Worm (Caenorhabditis elegans) whole organism, late embryonic: ENCODE results near the gene F58A6.1.

Source experiments
- ama-1 ChIP-seq: fragments of 150-350 bp; optimal IDR thresholded peaks from 2 replicates; lab custom pipeline; 2014
- ceh-31 ChIP-seq: sonication (generic microtip); optimal IDR thresholded peaks from 2 replicates; lab custom pipeline; 2016; ENCODE audit warnings: missing genetic modification characterization, missing compliant biosample characterization
- eyg-1 ChIP-seq: sonication (generic microtip); optimal IDR thresholded peaks from 2 replicates; lab custom pipeline; 2016; ENCODE audit warnings: missing genotype, missing genetic modification characterization, missing compliant biosample characterization
- nhr-11 ChIP-seq: fragments of 150-350 bp; optimal IDR thresholded peaks from 2 replicates; lab custom pipeline; 2014; ENCODE audit warnings: missing biosample characterization, missing genetic modification characterization
- nhr-232 ChIP-seq: sonication (generic microtip); optimal IDR thresholded peaks from 2 replicates; lab custom pipeline; 2016; ENCODE audit warnings: missing genetic modification characterization, missing compliant biosample characterization
- pha-4 ChIP-seq: fragments of 150-350 bp; optimal IDR thresholded peaks from 2 replicates; lab custom pipeline; 2018; ENCODE audit warnings: missing biosample characterization, missing genetic modification reagents, missing genetic modification characterization
- pqm-1 ChIP-seq: sonication (generic microtip); optimal IDR thresholded peaks from 2 replicates; lab custom pipeline; 2016; ENCODE audit warnings: missing genetic modification characterization, missing compliant biosample characterization
- syd-9 ChIP-seq: sonication (generic microtip); optimal IDR thresholded peaks from 2 replicates; lab custom pipeline; 2016; ENCODE audit warnings: mild to moderate bottlenecking, missing genetic modification characterization, moderate library complexity, missing compliant biosample characterization
- unc-55 ChIP-seq: sonication (generic microtip); optimal IDR thresholded peaks from 2 replicates; lab custom pipeline; 2017; ENCODE audit warnings: missing biosample characterization, missing genetic modification reagents, missing genetic modification characterization

DNA sequence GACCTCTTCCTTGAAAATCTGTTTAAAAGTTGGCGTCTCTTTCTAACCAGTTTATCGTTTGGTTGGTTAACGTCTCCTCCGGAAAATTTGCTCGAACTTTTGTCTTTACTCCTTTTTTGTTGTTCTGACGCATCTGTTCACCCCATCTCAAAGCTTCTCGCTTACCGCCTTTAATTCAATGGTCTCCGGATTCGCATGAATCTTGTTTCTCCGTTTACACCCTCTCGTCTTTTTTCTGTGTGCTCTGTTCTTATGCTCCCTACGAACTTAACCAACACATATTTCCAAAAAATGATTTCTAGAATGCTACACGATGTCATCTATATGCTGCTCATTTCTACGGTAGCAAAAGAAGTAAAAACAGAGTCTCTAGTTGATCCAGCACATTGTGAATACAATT, 12.6 kb upstream of the F58A6.1 start, which contains the start of gene lgc-56:
- TF ChIP-seq pha-4 (tag; lab: Kevin White, UChicago) (no peak), syd-9 (no peak), nhr-11 (tag; lab: Kevin White, UChicago) (no peak), nhr-232 (tag; lab: Kevin White, UChicago) (no peak), ama-1 (lab: Kevin White, UChicago) (no peak), ceh-31 (tag; lab: Kevin White, UChicago) (no peak), unc-55 (no peak), pqm-1 (tag; lab: Kevin White, UChicago) (no peak), eyg-1 (tag; lab: Kevin White, UChicago) (no peak)
